Fruit fly (Drosophila melanogaster): ENCODE results near the gene rdgB.

rdgB gene

dm6 chrX:13821039-13821774 is 58.7 kb downstream of the rdgB start (continued):
- TF ChIP-seq Antp (GFP tag; optimal IDR thresholded peaks at IDR 0.05) (no peak), sob (GFP tag; IDR thresholded peaks at IDR 0.05) (no peak), CG13894 (tag; optimal IDR thresholded peaks at IDR 0.05) (no peak), tgo (GFP tag; IDR thresholded peaks at IDR 0.05) (no peak), crol (GFP tag; IDR thresholded peaks at IDR 0.05) (peak; percentile 78), pum (GFP tag; optimal IDR thresholded peaks at IDR 0.05) (no peak), Stat92E (GFP tag; optimal IDR thresholded peaks at IDR 0.05) (no peak), onecut (GFP tag; IDR thresholded peaks at IDR 0.05) (no peak), hbn (GFP tag; IDR thresholded peaks at IDR 0.05; ENCODE audit: partially characterized antibody) (no peak), CG12391 (tag; optimal IDR thresholded peaks at IDR 0.05) (no peak), odd (GFP tag; optimal IDR thresholded peaks at IDR 0.05) (no peak), yki (optimal IDR thresholded peaks at IDR 0.05) (no peak), pzg (GFP tag; optimal IDR thresholded peaks at IDR 0.05) (no peak), dysf (GFP tag; IDR thresholded peaks at IDR 0.05) (0 out of 3 replicates have a peak, but pooled peaks have one; percentile 5), CG2202 (tag; optimal IDR thresholded peaks at IDR 0.05) (no peak), CG10147 (GFP tag; optimal IDR thresholded peaks at IDR 0.05) (no peak), HmgD (GFP tag; optimal IDR thresholded peaks at IDR 0.05) (no peak), pan (optimal IDR thresholded peaks at IDR 0.05) (no peak), pan (GFP tag; optimal IDR thresholded peaks at IDR 0.05 in 1 of 2, IDR thresholded peaks at IDR 0.05 in 1 of 2) (peak in 1 of 2 experiments; percentile 14), ERR (GFP tag; optimal IDR thresholded peaks at IDR 0.05) (no peak), insv (GFP tag; optimal IDR thresholded peaks at IDR 0.05) (no peak), kay (GFP tag; optimal IDR thresholded peaks at IDR 0.05) (no peak), aop (GFP tag; IDR thresholded peaks at IDR 0.05) (no peak), sug (tag; optimal IDR thresholded peaks at IDR 0.05) (peak; percentile 11), sima (GFP tag; optimal IDR thresholded peaks at IDR 0.05) (no peak), Neu2 (GFP tag; optimal IDR thresholded peaks at IDR 0.05; ENCODE audit: borderline replicate concordance) (no peak), nmo (GFP tag; optimal IDR thresholded peaks at IDR 0.05) (peak; percentile 0), CG17912 (GFP tag; optimal IDR thresholded peaks at IDR 0.05) (no peak), gsb-n (tag; optimal IDR thresholded peaks at IDR 0.05) (no peak), dmrt11E (tag; optimal IDR thresholded peaks at IDR 0.05) (no peak), CG4820 (GFP tag; optimal IDR thresholded peaks at IDR 0.05) (no peak), CG6689 (GFP tag; IDR thresholded peaks at IDR 0.05) (no peak), ap (GFP tag; IDR thresholded peaks at IDR 0.05) (no peak), toy (GFP tag; IDR thresholded peaks at IDR 0.05) (no peak), unpg (GFP tag; optimal IDR thresholded peaks at IDR 0.05) (no peak), hkb (optimal IDR thresholded peaks at IDR 0.05) (no peak), hkb (GFP tag; IDR thresholded peaks at IDR 0.05) (0 out of 2 replicates have a peak, but pooled peaks have one; percentile 21), CG31365 (tag; optimal IDR thresholded peaks at IDR 0.05) (no peak), pnt (GFP tag; optimal IDR thresholded peaks at IDR 0.05) (no peak), CG6854 (GFP tag; optimal IDR thresholded peaks at IDR 0.05) (no peak), ci (GFP tag; IDR thresholded peaks at IDR 0.05) (no peak), CG1647 (GFP tag; optimal IDR thresholded peaks at IDR 0.05) (no peak), CG2199 (GFP tag; IDR thresholded peaks at IDR 0.05) (0 out of 3 replicates have a peak, but pooled peaks have one; percentile 29), Six4 (GFP tag; optimal IDR thresholded peaks at IDR 0.05) (no peak), Oaz (GFP tag; IDR thresholded peaks at IDR 0.05) (no peak), CG13775 (GFP tag; optimal IDR thresholded peaks at IDR 0.05) (no peak), cwo (GFP tag; optimal IDR thresholded peaks at IDR 0.05) (no peak), CG8281 (tag; optimal IDR thresholded peaks at IDR 0.05) (no peak), HLH4C (GFP tag; IDR thresholded peaks at IDR 0.05; ENCODE audit: partially characterized antibody) (no peak), CG1602 (GFP tag; optimal IDR thresholded peaks at IDR 0.05) (no peak), NK7.1 (GFP tag; optimal IDR thresholded peaks at IDR 0.05) (no peak)
